Fruit fly (Drosophila melanogaster): ENCODE results near the gene CG2656.

The CG2656 gene

DNA sequence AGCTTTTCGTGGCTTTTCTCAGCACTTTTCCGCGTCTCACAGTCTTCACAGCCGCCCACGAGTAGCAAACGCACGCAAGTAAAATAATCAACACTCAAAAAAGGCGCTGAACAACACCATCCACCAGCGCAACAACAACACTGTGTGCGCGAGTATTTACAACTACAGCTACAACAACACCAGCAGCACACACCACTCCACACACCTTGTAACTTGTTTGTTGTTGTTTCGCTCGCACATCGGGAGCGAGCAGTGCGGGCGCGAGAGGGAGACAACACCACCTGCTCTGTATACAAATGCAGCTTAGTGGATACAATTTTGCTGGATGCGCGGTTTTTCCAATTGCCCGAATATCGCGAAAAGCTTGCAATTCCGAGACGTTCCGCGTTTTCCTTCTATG, 20.8 kb upstream of the CG2656 start (continued):
- TF ChIP-seq D (optimal IDR thresholded peaks at IDR 0.05) (peak; percentile 38), D (GFP tag; optimal IDR thresholded peaks at IDR 0.05) (no peak), CG4360 (GFP tag; IDR thresholded peaks at IDR 0.05) (peak; percentile 100), Bgb (GFP tag; IDR thresholded peaks at IDR 0.05; ENCODE audit: partially characterized antibody) (peak; percentile 8; the same call in 1 of the 2 replicates), CG8478 (optimal IDR thresholded peaks at IDR 0.05) (peak; percentile 94), CG4617 (GFP tag; optimal IDR thresholded peaks at IDR 0.05; ENCODE audit: borderline replicate concordance) (peak; percentile 96), CG12219 (GFP tag; optimal IDR thresholded peaks at IDR 0.05) (no peak), kah (GFP tag; optimal IDR thresholded peaks at IDR 0.05) (peak; percentile 90), insv (GFP tag; optimal IDR thresholded peaks at IDR 0.05) (peak in 1 of 2 experiments; percentile 17), CG8281 (tag; optimal IDR thresholded peaks at IDR 0.05) (no peak), CG7556 (GFP tag; optimal IDR thresholded peaks at IDR 0.05) (no peak), CG10321 (GFP tag; IDR thresholded peaks at IDR 0.05) (peak; percentile 95), twi (tag; optimal IDR thresholded peaks at IDR 0.05) (no peak), CG3407 (GFP tag; optimal IDR thresholded peaks at IDR 0.05) (no peak), HmgD (GFP tag; optimal IDR thresholded peaks at IDR 0.05) (peak; percentile 72), CG1233 (GFP tag; optimal IDR thresholded peaks at IDR 0.05) (no peak), Vsx1 (GFP tag; optimal IDR thresholded peaks at IDR 0.05) (no peak), Sox100B (GFP tag; optimal IDR thresholded peaks at IDR 0.05) (no peak), YL-1 (GFP tag; optimal IDR thresholded peaks at IDR 0.05) (no peak), mirr (GFP tag; optimal IDR thresholded peaks at IDR 0.05) (peak; percentile 80), HLHmδ (GFP tag; optimal IDR thresholded peaks at IDR 0.05) (peak; percentile 77), gce (GFP tag; IDR thresholded peaks at IDR 0.05) (no peak), ftz-f1 (GFP tag; optimal IDR thresholded peaks at IDR 0.05) (peak; percentile 80), CG15479 (GFP tag; optimal IDR thresholded peaks at IDR 0.05) (peak; percentile 88), seq (GFP tag; IDR thresholded peaks at IDR 0.05) (peak; percentile 23; the same call in 1 of the 2 replicates), MESR4 (GFP tag; optimal IDR thresholded peaks at IDR 0.05) (peak; percentile 91), CG7372 (GFP tag; IDR thresholded peaks at IDR 0.05) (no peak), CG9215 (GFP tag; IDR thresholded peaks at IDR 0.05) (no peak), chinmo (GFP tag; IDR thresholded peaks at IDR 0.05; ENCODE audit: partially characterized antibody) (peak; percentile 90), run (tag; optimal IDR thresholded peaks at IDR 0.05) (no peak), CG5180 (GFP tag; optimal IDR thresholded peaks at IDR 0.05) (no peak), chn (GFP tag; optimal IDR thresholded peaks at IDR 0.05) (no peak), CG12104 (GFP tag; optimal IDR thresholded peaks at IDR 0.05) (no peak), sd (tag; optimal IDR thresholded peaks at IDR 0.05) (peak; percentile 82), zf30C (GFP tag; optimal IDR thresholded peaks at IDR 0.05) (no peak), chm (GFP tag; IDR thresholded peaks at IDR 0.05) (peak; percentile 55), HmgZ (tag; optimal IDR thresholded peaks at IDR 0.05) (peak; percentile 30), CG10462 (GFP tag; optimal IDR thresholded peaks at IDR 0.05) (no peak), CG7357 (GFP tag; IDR thresholded peaks at IDR 0.05) (no peak), pb (GFP tag; optimal IDR thresholded peaks at IDR 0.05) (no peak), Dp (GFP tag; optimal IDR thresholded peaks at IDR 0.05) (peak; percentile 8)

DNA sequence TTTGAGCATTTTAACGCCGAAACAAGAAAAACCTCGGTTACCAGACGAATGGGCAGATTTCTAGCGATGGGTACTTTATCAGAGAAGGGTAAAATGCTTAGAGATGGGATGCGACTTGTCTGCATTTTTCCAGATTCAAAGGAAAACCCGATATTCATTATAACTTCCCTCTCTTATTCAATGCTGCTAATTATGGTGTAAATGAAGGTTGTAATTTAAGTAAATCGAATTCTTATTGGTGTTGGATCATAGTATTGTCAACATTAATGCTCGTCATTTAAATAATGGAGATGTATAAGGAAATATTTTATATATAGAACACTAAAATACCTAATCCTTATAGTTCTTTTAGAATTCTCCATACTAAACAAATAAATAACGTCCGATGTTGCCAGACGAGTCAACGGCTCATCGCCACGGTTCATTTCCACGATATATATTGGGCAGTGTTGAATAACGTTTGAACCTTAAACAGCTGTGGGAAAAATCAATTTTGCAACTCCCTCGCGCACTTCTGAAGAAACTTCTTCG, 20.4 kb upstream of the CG2656 start, which contains the start of the genes Alh and CG10098:
TSS of gene Alh (minus strand) at position 77 of the 531 bp plus-strand sequence.
TSS of gene CG10098 (plus strand) at position 440 of the 531 bp plus-strand sequence.
- peak; percentile 50; the same call in 1 of the 2 replicates for TF ChIP-seq hbn (GFP tag; IDR thresholded peaks at IDR 0.05; ENCODE audit: partially characterized antibody)
- TF ChIP-seq sob (GFP tag; IDR thresholded peaks at IDR 0.05): peak; percentile 80
- 0 out of 2 replicates have a peak, but pooled peaks have one; percentile 30 for TF ChIP-seq Lim3 (GFP tag; IDR thresholded peaks at IDR 0.05)
- peak; percentile 68 for TF ChIP-seq unpg (GFP tag; optimal IDR thresholded peaks at IDR 0.05)
- TF ChIP-seq pita (GFP tag; optimal IDR thresholded peaks at IDR 0.05): peak; percentile 41
- TF ChIP-seq CG32532 (GFP tag; IDR thresholded peaks at IDR 0.05): peak; percentile 86
- TF ChIP-seq CG7357 (GFP tag; IDR thresholded peaks at IDR 0.05): peak; percentile 66
- peak; percentile 73 for TF ChIP-seq CG6689 (GFP tag; IDR thresholded peaks at IDR 0.05)
- TF ChIP-seq Deaf1 (tag; optimal IDR thresholded peaks at IDR 0.05): peak; percentile 19
- TF ChIP-seq CG31365 (tag; optimal IDR thresholded peaks at IDR 0.05): no peak
- TF ChIP-seq ttk (GFP tag; IDR thresholded peaks at IDR 0.05): peak; percentile 81
- peak; percentile 90 for TF ChIP-seq Dbx (GFP tag; IDR thresholded peaks at IDR 0.05)
- peak; percentile 82; the same call in 2 of the 3 replicates for TF ChIP-seq Mrtf (GFP tag; IDR thresholded peaks at IDR 0.05)
